Worm (Caenorhabditis elegans): ENCODE results near the gene F40G12.10.
"Not testable (repeated sequence)": the region's sequence is repeated elsewhere in the genome, so short reads cannot be mapped to it uniquely, and the experiment has no call there.

The F40G12.10 gene

ce11 chrV:14274268-14274667 lies 9.1 kb upstream of the F40G12.10 start, which contains the start of gene F40G12.7:
TSS of gene F40G12.7 (plus strand) at chrV:14274568.
- TF ChIP-seq zip-5, tbx-7, ceh-2 (tag; optimal IDR thresholded peaks at IDR 0.05): not testable (repeated sequence)

ce11 chrV:14279777-14280176 lies 3.6 kb upstream of the F40G12.10 start, which contains the start of gene srt-33:
TSS of gene srt-33 (minus strand) at chrV:14279877.
- TF ChIP-seq ceh-34 (tag; optimal IDR thresholded peaks at IDR 0.05) (no peak), hlh-30 (tag; optimal IDR thresholded peaks at IDR 0.05; ENCODE audit: insufficient read depth) (no peak), ceh-2 (tag; optimal IDR thresholded peaks at IDR 0.05) (no peak), eyg-1 (tag; optimal IDR thresholded peaks at IDR 0.05) (no peak), fkh-6 (tag; optimal IDR thresholded peaks at IDR 0.05) (no peak)

DNA sequence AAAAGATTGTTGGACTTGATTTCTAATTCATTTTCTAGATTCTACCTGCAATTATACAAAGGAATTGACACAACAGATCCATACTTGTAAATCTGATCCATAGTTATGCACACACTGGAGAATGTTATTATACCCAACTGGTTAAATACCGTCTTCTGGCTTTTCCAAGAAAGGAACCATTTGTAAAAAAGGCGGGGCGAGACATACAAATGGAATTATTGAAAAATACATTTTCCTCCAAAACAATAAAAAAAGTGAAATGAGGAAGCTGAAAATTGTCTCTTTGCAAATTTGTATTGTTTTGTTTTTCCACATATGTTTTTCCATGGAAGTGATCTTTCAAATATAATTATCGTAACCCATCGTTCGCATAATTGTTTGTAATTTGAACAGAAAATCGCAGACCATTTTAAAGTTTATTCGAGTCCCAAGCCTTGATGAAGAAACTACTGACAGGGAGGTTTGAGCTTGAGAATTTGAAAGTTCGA lies 1.1 kb upstream of the F40G12.10 start, which contains the start of the genes srt-74 and F40G12.9:
srt-74 (minus strand) TSS at position 101 of the 488 bp plus-strand sequence.
F40G12.9 (plus strand) TSS at position 438 of the 488 bp plus-strand sequence.
- TF ChIP-seq tbx-2 (tag; optimal IDR thresholded peaks at IDR 0.05) (no peak), tbx-7 (tag; optimal IDR thresholded peaks at IDR 0.05) (no peak), pat-9 (tag; optimal IDR thresholded peaks at IDR 0.05) (no peak), ceh-14 (tag; optimal IDR thresholded peaks at IDR 0.05) (no peak), hlh-6 (tag; optimal IDR thresholded peaks at IDR 0.05) (no peak), pag-3 (tag; optimal IDR thresholded peaks at IDR 0.05; ENCODE audit: borderline replicate concordance) (no peak)

DNA sequence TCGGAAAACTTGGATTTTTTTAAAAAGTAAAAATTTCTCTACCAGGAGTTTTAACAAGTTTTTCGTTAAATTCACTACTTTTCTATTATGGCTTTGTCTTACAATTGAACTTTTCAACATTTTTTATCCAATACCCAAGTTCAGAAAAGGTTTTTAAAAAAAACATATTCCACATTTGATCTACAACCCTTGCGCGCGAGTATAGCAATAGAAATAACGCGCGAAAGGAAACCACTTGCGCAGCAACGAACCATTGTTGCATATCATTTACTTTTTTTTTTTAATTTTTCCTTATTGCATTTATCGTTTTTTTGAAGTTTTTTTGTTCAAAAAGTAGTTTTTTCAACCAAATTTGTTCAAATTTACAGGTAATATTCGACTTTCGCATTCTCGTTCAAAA lies 2.5 kb downstream of the F40G12.10 start, which contains the start of gene F40G12.11:
F40G12.11 (plus strand) TSS at position 369 of the 400 bp plus-strand sequence.
- no peak for TF ChIP-seq ceh-48 (tag; optimal IDR thresholded peaks at IDR 0.05)
- TF ChIP-seq ceh-2 (tag; optimal IDR thresholded peaks at IDR 0.05) = no peak
- no peak for TF ChIP-seq npax-4 (tag; optimal IDR thresholded peaks at IDR 0.05)
- no peak for TF ChIP-seq elt-2 (tag; optimal IDR thresholded peaks at IDR 0.05)
- no peak for TF ChIP-seq nfya-1 (tag; optimal IDR thresholded peaks at IDR 0.05)
- no peak for TF ChIP-seq sdc-2 (tag; optimal IDR thresholded peaks at IDR 0.05)
- no peak for TF ChIP-seq ceh-9 (tag; optimal IDR thresholded peaks at IDR 0.05)
- no peak for TF ChIP-seq ceh-45 (GFP tag; IDR thresholded peaks at IDR 0.05)
- no peak for TF ChIP-seq ceh-14 (tag; optimal IDR thresholded peaks at IDR 0.05)
- TF ChIP-seq elt-4 (tag; optimal IDR thresholded peaks at IDR 0.05) = no peak
- no peak for TF ChIP-seq hlh-30 (tag; optimal IDR thresholded peaks at IDR 0.05; ENCODE audit: insufficient read depth)
- TF ChIP-seq ceh-19 (GFP tag; optimal IDR thresholded peaks at IDR 0.05) = no peak
- no peak for TF ChIP-seq hlh-8 (tag; optimal IDR thresholded peaks at IDR 0.05)
- TF ChIP-seq unc-86 (tag; optimal IDR thresholded peaks at IDR 0.05) = no peak
- no peak for TF ChIP-seq ttx-3 (tag; optimal IDR thresholded peaks at IDR 0.05)
- no peak for TF ChIP-seq ama-1 (optimal IDR thresholded peaks at IDR 0.05)
- no peak for TF ChIP-seq syd-9 (tag; optimal IDR thresholded peaks at IDR 0.05)

ce11 chrV:14289363-14289762 lies 6.0 kb downstream of the F40G12.10 start, which contains the start of gene F14D7.1:
TSS of gene F14D7.1 (minus strand) at chrV:14289463.
- TF ChIP-seq ttx-3 (tag; optimal IDR thresholded peaks at IDR 0.05) (no peak), rnt-1 (tag; optimal IDR thresholded peaks at IDR 0.05) (no peak), elt-2 (tag; optimal IDR thresholded peaks at IDR 0.05) (no peak), sox-2 (GFP tag; IDR thresholded peaks at IDR 0.05) (no peak), che-1 (tag; optimal IDR thresholded peaks at IDR 0.05) (no peak), sdc-2 (tag; optimal IDR thresholded peaks at IDR 0.05) (no peak), unc-55 (GFP tag; optimal IDR thresholded peaks at IDR 0.05) (no peak), unc-86 (tag; optimal IDR thresholded peaks at IDR 0.05) (no peak), ref-2 (tag; optimal IDR thresholded peaks at IDR 0.05) (no peak), C38D4.7 (GFP tag; optimal IDR thresholded peaks at IDR 0.05) (no peak), unc-3 (GFP tag; conservative IDR thresholded peaks at IDR 0.05) (no peak), unc-3 (tag; optimal IDR thresholded peaks at IDR 0.05) (no peak), elt-4 (tag; optimal IDR thresholded peaks at IDR 0.05) (no peak), ceh-31 (tag; optimal IDR thresholded peaks at IDR 0.05) (no peak), ztf-16 (tag; optimal IDR thresholded peaks at IDR 0.05) (no peak)
